Fruit fly (Drosophila melanogaster) whole organism, embryonic: Measurements from ENCODE around the gene CG43078.

Source experiments
- Aef1 ChIP-seq: fragments of 200-800 bp; sonication (Bioruptor generic); IDR thresholded peaks from 3 replicates; pipeline ENCODE4 v1.3.6; 2022; ENCODE audit warnings: missing biosample characterization, missing genetic modification characterization
- CG10209 ChIP-seq: fragments of 200-800 bp; sonication (Bioruptor generic); optimal IDR thresholded peaks from 3 replicates; lab custom pipeline; 2017; ENCODE audit warnings: missing biosample characterization, mild to moderate bottlenecking, missing genetic modification characterization, missing genetic modification reagents
- CG10654 ChIP-seq: fragments of 200-800 bp; sonication (Bioruptor generic); optimal IDR thresholded peaks from 2 replicates; lab custom pipeline; 2016; ENCODE audit warnings: missing biosample characterization, missing genetic modification characterization
- CG11695 ChIP-seq: fragments of 200-800 bp; sonication (Bioruptor generic); IDR thresholded peaks from 3 replicates; pipeline ENCODE4 v1.3.6; 2022; ENCODE audit warnings: missing biosample characterization, missing genetic modification characterization
- CG11696 ChIP-seq: fragments of 200-800 bp; sonication (Bioruptor generic); IDR thresholded peaks from 2 replicates; pipeline ENCODE4 v1.3.6; 2022; ENCODE audit warnings: missing biosample characterization, missing genetic modification characterization
- CG12071 ChIP-seq: fragments of 200-800 bp; sonication (Bioruptor generic); optimal IDR thresholded peaks from 3 replicates; lab custom pipeline; 2018; ENCODE audit warnings: missing biosample characterization, mild to moderate bottlenecking, missing genetic modification characterization
- CG12104 ChIP-seq: fragments of 200-800 bp; sonication (Bioruptor generic); optimal IDR thresholded peaks from 3 replicates; lab custom pipeline; 2016; ENCODE audit warnings: missing biosample characterization, missing genetic modification characterization
- CG12299 ChIP-seq: fragments of 200-800 bp; sonication (Bioruptor generic); optimal IDR thresholded peaks from 2 replicates; lab custom pipeline; 2018; ENCODE audit warnings: missing biosample characterization, mild to moderate bottlenecking, missing genetic modification characterization
- CG13775 ChIP-seq: fragments of 200-800 bp; sonication (Bioruptor generic); optimal IDR thresholded peaks from 3 replicates; lab custom pipeline; 2017; ENCODE audit warnings: missing biosample characterization, mild to moderate bottlenecking, missing genetic modification characterization
- CG14050 ChIP-seq: fragments of 200-800 bp; sonication (Bioruptor generic); IDR thresholded peaks from 3 replicates; pipeline ENCODE4 v1.3.6; 2022; ENCODE audit warnings: missing biosample characterization, missing genetic modification characterization
- CG17359 ChIP-seq: fragments of 200-800 bp; sonication (Bioruptor generic); optimal IDR thresholded peaks from 3 replicates; lab custom pipeline; 2018; ENCODE audit warnings: missing biosample characterization, mild to moderate bottlenecking, missing genetic modification characterization, moderate library complexity
- CG17385 ChIP-seq: fragments of 200-800 bp; sonication (Bioruptor generic); optimal IDR thresholded peaks from 3 replicates; lab custom pipeline; 2018; ENCODE audit warnings: missing biosample characterization, mild to moderate bottlenecking, missing genetic modification characterization
- CG17568 ChIP-seq: fragments of 200-800 bp; sonication (Bioruptor generic); optimal IDR thresholded peaks from 2 replicates; lab custom pipeline; 2018; ENCODE audit warnings: missing biosample characterization, mild to moderate bottlenecking, missing genetic modification characterization, moderate library complexity
- CG2129 ChIP-seq: fragments of 200-800 bp; sonication (Bioruptor generic); IDR thresholded peaks from 2 replicates; pipeline ENCODE4 v1.3.6; 2022; ENCODE audit warnings: missing biosample characterization, missing genetic modification characterization; ENCODE audit not compliant: partially characterized antibody
- CG33213 ChIP-seq: fragments of 200-800 bp; sonication (Bioruptor generic); optimal IDR thresholded peaks from 3 replicates; lab custom pipeline; 2016; ENCODE audit warnings: missing biosample characterization, missing genetic modification characterization
- CG34376 ChIP-seq: fragments of 200-800 bp; sonication (Bioruptor generic); optimal IDR thresholded peaks from 2 replicates; lab custom pipeline; 2018; ENCODE audit warnings: missing biosample characterization, mild to moderate bottlenecking, missing genetic modification characterization
- CG4282 ChIP-seq: fragments of 200-800 bp; sonication (Bioruptor generic); optimal IDR thresholded peaks from 2 replicates; lab custom pipeline; 2016; ENCODE audit warnings: missing biosample characterization, missing genetic modification characterization
- CG4360 ChIP-seq: fragments of 200-800 bp; sonication (Bioruptor generic); IDR thresholded peaks from 2 replicates; pipeline ENCODE4 v1.3.6; 2022; ENCODE audit warnings: missing biosample characterization, missing genetic modification characterization
- CG4424 ChIP-seq: fragments of 200-800 bp; sonication (Bioruptor generic); optimal IDR thresholded peaks from 3 replicates; lab custom pipeline; 2016; ENCODE audit warnings: missing biosample characterization, missing genetic modification characterization
- CG6689 ChIP-seq: fragments of 200-800 bp; sonication (Bioruptor generic); IDR thresholded peaks from 2 replicates; pipeline ENCODE4 v1.3.6; 2022; ENCODE audit warnings: missing biosample characterization, missing genetic modification characterization
- CG7372 ChIP-seq: fragments of 200-800 bp; sonication (Bioruptor generic); IDR thresholded peaks from 2 replicates; pipeline ENCODE4 v1.3.6; 2022; ENCODE audit warnings: missing biosample characterization, missing genetic modification characterization
- Deaf1 ChIP-seq: fragments of 200-800 bp; optimal IDR thresholded peaks from 3 replicates; lab custom pipeline; 2019; ENCODE audit warnings: missing biosample characterization, mild to moderate bottlenecking, missing genetic modification characterization, moderate library complexity
- Doc3 ChIP-seq: fragments of 200-800 bp; sonication (Bioruptor generic); IDR thresholded peaks from 3 replicates; pipeline ENCODE4 v1.3.6; 2022; ENCODE audit warnings: missing biosample characterization, missing genetic modification characterization; ENCODE audit not compliant: partially characterized antibody
- Dp ChIP-seq: fragments of 200-800 bp; sonication (Bioruptor generic); optimal IDR thresholded peaks from 2 replicates; lab custom pipeline; 2018; ENCODE audit warnings: missing biosample characterization, mild to moderate bottlenecking, missing genetic modification characterization, moderate library complexity
- ERR ChIP-seq: fragments of 200-800 bp; sonication (Bioruptor generic); optimal IDR thresholded peaks from 2 replicates; lab custom pipeline; 2016; ENCODE audit warnings: missing biosample characterization, missing genetic modification characterization
- GATAe ChIP-seq: fragments of 200-800 bp; sonication (Bioruptor generic); conservative IDR thresholded peaks from 2 replicates; pipeline ENCODE4 v1.3.6; 2022; ENCODE audit warnings: missing biosample characterization, missing genetic modification characterization
- Gsc ChIP-seq: fragments of 200-800 bp; sonication (Bioruptor generic); IDR thresholded peaks from 2 replicates; pipeline ENCODE4 v1.3.6; 2022; ENCODE audit warnings: missing biosample characterization, missing genetic modification characterization
- H15 ChIP-seq: fragments of 200-800 bp; sonication (Bioruptor generic); IDR thresholded peaks from 3 replicates; pipeline ENCODE4 v1.3.6; 2022; ENCODE audit warnings: missing biosample characterization, missing genetic modification characterization
- Hey ChIP-seq: fragments of 200-800 bp; sonication (Bioruptor generic); optimal IDR thresholded peaks from 3 replicates; lab custom pipeline; 2018; ENCODE audit warnings: missing biosample characterization, mild to moderate bottlenecking, missing genetic modification characterization
- Jarid2 ChIP-seq: fragments of 200-800 bp; sonication (Bioruptor generic); optimal IDR thresholded peaks from 3 replicates; lab custom pipeline; 2017; ENCODE audit warnings: mild to moderate bottlenecking, missing biosample characterization, missing genetic modification reagents, missing genetic modification characterization
- Nf-YA ChIP-seq: fragments of 200-800 bp; sonication (Bioruptor generic); IDR thresholded peaks from 2 replicates; pipeline ENCODE4 v1.3.6; 2022; ENCODE audit warnings: missing biosample characterization, missing genetic modification characterization
- NfI ChIP-seq: fragments of 200-800 bp; sonication (Bioruptor generic); optimal IDR thresholded peaks from 3 replicates; lab custom pipeline; 2018; ENCODE audit warnings: missing biosample characterization, mild to moderate bottlenecking, missing genetic modification characterization, moderate library complexity
- Sox102F ChIP-seq: fragments of 200-800 bp; sonication (Bioruptor generic); optimal IDR thresholded peaks from 2 replicates; lab custom pipeline; 2018; ENCODE audit warnings: missing biosample characterization, mild to moderate bottlenecking, missing genetic modification characterization, moderate library complexity
- aop ChIP-seq: fragments of 200-800 bp; sonication (Bioruptor generic); IDR thresholded peaks from 2 replicates; pipeline ENCODE4 v1.3.6; 2022; ENCODE audit warnings: missing biosample characterization, missing genetic modification characterization
- bab2 ChIP-seq: fragments of 200-800 bp; sonication (Bioruptor generic); optimal IDR thresholded peaks from 2 replicates; lab custom pipeline; 2016; ENCODE audit warnings: missing biosample characterization, missing genetic modification characterization
- br ChIP-seq: fragments of >200 bp; optimal IDR thresholded peaks from 2 replicates; lab custom pipeline; 2017
- cg ChIP-seq: fragments of 200-800 bp; sonication (Bioruptor generic); optimal IDR thresholded peaks from 3 replicates; lab custom pipeline; 2019; ENCODE audit warnings: missing biosample characterization, mild to moderate bottlenecking, missing genetic modification characterization, moderate library complexity
- dati ChIP-seq: fragments of 200-800 bp; sonication (Bioruptor generic); IDR thresholded peaks from 2 replicates; pipeline ENCODE4 v1.3.6; 2022; ENCODE audit warnings: missing biosample characterization, missing genetic modification characterization
- dimm ChIP-seq: fragments of 200-800 bp; sonication (Bioruptor generic); IDR thresholded peaks from 2 replicates; pipeline ENCODE4 v1.3.6; 2022; ENCODE audit warnings: missing biosample characterization, missing genetic modification characterization
- jing ChIP-seq: fragments of 200-800 bp; sonication (Bioruptor generic); optimal IDR thresholded peaks from 2 replicates; lab custom pipeline; 2018; ENCODE audit warnings: missing biosample characterization, mild to moderate bottlenecking, missing genetic modification characterization
- kah ChIP-seq: fragments of 200-800 bp; sonication (Bioruptor generic); optimal IDR thresholded peaks from 2 replicates; lab custom pipeline; 2018; ENCODE audit warnings: missing biosample characterization, mild to moderate bottlenecking, missing genetic modification characterization
- lilli ChIP-seq: fragments of 200-800 bp; sonication (Bioruptor generic); optimal IDR thresholded peaks from 3 replicates; lab custom pipeline; 2016; ENCODE audit warnings: missing biosample characterization, missing genetic modification characterization
- otp ChIP-seq: fragments of 200-800 bp; sonication (Bioruptor generic); IDR thresholded peaks from 3 replicates; pipeline ENCODE4, ENCODE4 v1.3.6; 2022; ENCODE audit warnings: missing biosample characterization, missing genetic modification characterization
- run ChIP-seq: fragments of 200-800 bp; sonication (Bioruptor generic); optimal IDR thresholded peaks from 3 replicates; lab custom pipeline; 2018; ENCODE audit warnings: missing biosample characterization, mild to moderate bottlenecking, missing genetic modification characterization
- sc ChIP-seq, 3 experiments: fragments of >200 bp in 2 of 3; fragments of 200-800 bp in 1 of 3; sonication (Bioruptor generic) in 1 of 3; optimal IDR thresholded peaks; 2 replicates in 2 of 3; 3 replicates in 1 of 3; lab custom pipeline; 2017; ENCODE audit warnings: mild to moderate bottlenecking in 1 of 3, missing biosample characterization in 1 of 3, missing genetic modification characterization in 1 of 3, missing genetic modification reagents in 1 of 3
- sens ChIP-seq: fragments of 200-800 bp; sonication (Bioruptor generic); peaks from one replicate; lab custom pipeline; 2016; ENCODE audit warnings: missing biosample characterization, missing genetic modification characterization
- sisA ChIP-seq: fragments of 200-800 bp; sonication (Bioruptor generic); IDR thresholded peaks from 2 replicates; pipeline ENCODE4 v1.3.6; 2022; ENCODE audit warnings: missing biosample characterization, missing genetic modification characterization
- sug ChIP-seq: fragments of 200-800 bp; optimal IDR thresholded peaks from 2 replicates; lab custom pipeline; 2019; ENCODE audit warnings: missing biosample characterization, mild to moderate bottlenecking, missing genetic modification characterization, moderate library complexity
- ttk ChIP-seq: fragments of 200-800 bp; sonication (Bioruptor generic); IDR thresholded peaks from 2 replicates; pipeline ENCODE4 v2.1.2; 2022; ENCODE audit warnings: missing biosample characterization, missing genetic modification characterization
- zen ChIP-seq: fragments of 200-800 bp; sonication (Bioruptor generic); optimal IDR thresholded peaks from 3 replicates; lab custom pipeline; 2018; ENCODE audit warnings: missing biosample characterization, mild to moderate bottlenecking, missing genetic modification characterization, moderate library complexity

Gene CG43078

dm6 chr3L:8549183-8549890 is 27.3 kb upstream of the CG43078 start (continued):
- TF ChIP-seq CG10654 (GFP tag; lab: Kevin White, UChicago), result no peak
- TF ChIP-seq CG12299 (tag; lab: Kevin White, UChicago), result peak; percentile 49
- TF ChIP-seq Jarid2 (GFP tag; lab: Kevin White, UChicago), result peak; percentile 0
- TF ChIP-seq sens, result peak; percentile 95
- TF ChIP-seq CG17568, result peak; percentile 39
- no peak for TF ChIP-seq CG11696 (GFP tag; lab: Robert Waterston, UW)
- no peak for TF ChIP-seq dimm (GFP tag; lab: Robert Waterston, UW)
- TF ChIP-seq CG10209 (GFP tag; lab: Kevin White, UChicago), result peak; percentile 25
- no peak for TF ChIP-seq Gsc
- peak; percentile 50 for TF ChIP-seq CG4424 (GFP tag; lab: Kevin White, UChicago)
- no peak for TF ChIP-seq Doc3 (GFP tag; lab: Robert Waterston, UW)
- TF ChIP-seq CG6689 (GFP tag; lab: Robert Waterston, UW), result peak; percentile 54; the same call in 1 of the 2 replicates
- peak; percentile 26 for TF ChIP-seq lilli (GFP tag; lab: Kevin White, UChicago)
- TF ChIP-seq sc (optimal IDR thresholded peaks at IDR 0.05; lab: Kevin White, UChicago), result no peak
- no peak for TF ChIP-seq sc (GFP tag; optimal IDR thresholded peaks at IDR 0.05; lab: Kevin White, UChicago)
- TF ChIP-seq CG13775 (GFP tag; lab: Kevin White, UChicago), result no peak
- peak; percentile 18 for TF ChIP-seq NfI (GFP tag; lab: Kevin White, UChicago)
- no peak for TF ChIP-seq CG4282 (GFP tag; lab: Kevin White, UChicago)
- peak; percentile 32 for TF ChIP-seq jing (GFP tag; lab: Kevin White, UChicago)
- peak; percentile 61 for TF ChIP-seq kah (GFP tag; lab: Kevin White, UChicago)
- no peak for TF ChIP-seq CG2129 (GFP tag; lab: Robert Waterston, UW)
- no peak for TF ChIP-seq ERR (GFP tag; lab: Kevin White, UChicago)
- peak; percentile 56 for TF ChIP-seq CG17359 (tag; lab: Kevin White, UChicago)
- TF ChIP-seq otp, result peak; percentile 54; the same call in 1 of the 3 replicates
- peak; percentile 36 for TF ChIP-seq bab2
- TF ChIP-seq Deaf1 (tag; lab: Kevin White, UChicago), result no peak
- peak; percentile 40 for TF ChIP-seq sisA (GFP tag; lab: Robert Waterston, UW)
- TF ChIP-seq CG33213 (GFP tag; lab: Kevin White, UChicago), result peak; percentile 5
- peak; percentile 68 for TF ChIP-seq Sox102F (GFP tag; lab: Kevin White, UChicago)
- TF ChIP-seq CG11695 (GFP tag; lab: Robert Waterston, UW), result peak; percentile 53; the same call in 2 of the 3 replicates
- TF ChIP-seq GATAe (GFP tag; lab: Robert Waterston, UW), result no peak
- TF ChIP-seq CG34376 (GFP tag; lab: Kevin White, UChicago), result no peak
- no peak for TF ChIP-seq ttk (GFP tag; lab: Robert Waterston, UW)
- TF ChIP-seq cg (GFP tag; lab: Kevin White, UChicago), result peak; percentile 1
- TF ChIP-seq aop (GFP tag; lab: Robert Waterston, UW), result no peak
- TF ChIP-seq CG12071 (GFP tag; lab: Kevin White, UChicago), result peak; percentile 42
- 0 out of 3 replicates have a peak, but pooled peaks have one; percentile 18 for TF ChIP-seq H15 (GFP tag; lab: Robert Waterston, UW)
- peak; percentile 39 for TF ChIP-seq run (tag; lab: Kevin White, UChicago)
- peak; percentile 40 for TF ChIP-seq CG17385 (GFP tag; lab: Kevin White, UChicago)
- no peak for TF ChIP-seq br (lab: Kevin White, UChicago)
- TF ChIP-seq dati (GFP tag; lab: Robert Waterston, UW), result no peak
- no peak for TF ChIP-seq sug (tag; lab: Kevin White, UChicago)
- TF ChIP-seq CG7372 (GFP tag; lab: Robert Waterston, UW), result no peak
- peak; percentile 21 for TF ChIP-seq zen
- peak; percentile 44 for TF ChIP-seq CG12104 (GFP tag; lab: Kevin White, UChicago)
- no peak for TF ChIP-seq Dp (GFP tag; lab: Kevin White, UChicago)
- TF ChIP-seq Aef1, result no peak
- TF ChIP-seq CG14050 (GFP tag; lab: Robert Waterston, UW), result 0 out of 3 replicates have a peak, but pooled peaks have one; percentile 15
- TF ChIP-seq Hey (tag; lab: Kevin White, UChicago), result no peak
- TF ChIP-seq Nf-YA (GFP tag; lab: Robert Waterston, UW), result no peak
- peak; percentile 10; the same call in 1 of the 2 replicates for TF ChIP-seq CG4360 (GFP tag; lab: Robert Waterston, UW)
